Fruit fly (Drosophila melanogaster): ENCODE data around the gene CG14694.

- TF ChIP-seq EcR (GFP tag; optimal IDR thresholded peaks at IDR 0.05) (peak; percentile 13), Snoo (tag; optimal IDR thresholded peaks at IDR 0.05) (no peak), fd96Ca (GFP tag; IDR thresholded peaks at IDR 0.05) (no peak), CG9948 (tag; optimal IDR thresholded peaks at IDR 0.05) (no peak), rn (GFP tag; IDR thresholded peaks at IDR 0.05) (no peak), CG34367 (tag; optimal IDR thresholded peaks at IDR 0.05) (no peak), CG17806 (tag; optimal IDR thresholded peaks at IDR 0.05) (no peak)
Measured at dm6 chr3R:10852232-10852774, 7.3 kb downstream of the CG14694 start, which contains the start of gene CG4565.

Measured in whole organism, pupa.